Fruit fly (Drosophila melanogaster): ENCODE measurements around the gene dl.

Gene dl

DNA sequence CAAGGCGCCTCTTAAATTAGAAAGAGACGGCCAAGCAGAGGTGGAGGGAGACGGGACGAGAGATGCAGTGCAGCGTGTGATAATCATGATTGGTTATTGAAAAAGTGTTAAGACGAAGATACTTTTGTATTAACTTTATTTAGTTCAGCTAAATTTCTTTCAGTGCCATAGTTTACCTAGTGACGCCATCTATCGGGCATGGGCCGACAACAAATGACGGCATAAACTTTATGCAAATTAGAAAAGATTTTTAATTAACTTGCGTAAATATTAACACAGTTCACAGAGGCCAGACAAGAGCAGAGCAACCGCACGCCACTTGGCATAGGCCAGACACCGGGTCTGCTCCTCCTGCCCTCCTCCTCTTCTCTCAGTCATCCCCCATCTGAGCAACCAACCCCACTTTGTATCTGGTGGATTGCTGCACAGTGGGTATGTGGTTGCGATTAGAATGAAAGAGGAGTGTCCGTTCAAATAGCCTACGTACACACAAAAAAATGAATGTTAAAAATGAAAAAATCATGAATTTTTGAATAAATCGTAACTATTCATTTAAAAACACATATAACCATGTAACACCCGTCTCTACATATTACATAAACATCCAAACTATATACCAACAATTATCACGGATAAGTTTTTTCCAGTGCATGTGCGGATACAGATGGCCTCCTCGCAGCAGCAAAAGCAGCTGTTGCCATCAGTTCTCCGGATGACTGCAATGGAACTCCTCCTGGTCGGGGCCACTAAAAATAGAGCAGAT lies 15.9 kb upstream of the dl start (continued):
- peak; percentile 59 for TF ChIP-seq Vsx1 (GFP tag; optimal IDR thresholded peaks at IDR 0.05)
- no peak for TF ChIP-seq Dfd (GFP tag; optimal IDR thresholded peaks at IDR 0.05)
- TF ChIP-seq CG9215 (GFP tag; IDR thresholded peaks at IDR 0.05), result peak; percentile 48; the same call in 1 of the 2 replicates
- no peak for TF ChIP-seq CG10147 (GFP tag; optimal IDR thresholded peaks at IDR 0.05)
- TF ChIP-seq CG6683 (GFP tag; optimal IDR thresholded peaks at IDR 0.05), result peak; percentile 53
- peak; percentile 76; the same call in 2 of the 3 replicates for TF ChIP-seq Mrtf (GFP tag; IDR thresholded peaks at IDR 0.05)
- peak; percentile 88 for TF ChIP-seq CG18599 (GFP tag; optimal IDR thresholded peaks at IDR 0.05)
- no peak for TF ChIP-seq fd102C (GFP tag; optimal IDR thresholded peaks at IDR 0.05)
- TF ChIP-seq crol (GFP tag; IDR thresholded peaks at IDR 0.05), result peak; percentile 28; the same call in 1 of the 2 replicates
- peak; percentile 37 for TF ChIP-seq CG17186 (GFP tag; optimal IDR thresholded peaks at IDR 0.05)
- TF ChIP-seq slbo (GFP tag; IDR thresholded peaks at IDR 0.05), result no peak; the same call in 1 of the 2 replicates
- peak; percentile 73 for TF ChIP-seq CG1647 (GFP tag; optimal IDR thresholded peaks at IDR 0.05)
- TF ChIP-seq stwl (tag; optimal IDR thresholded peaks at IDR 0.05), result no peak
- no peak for TF ChIP-seq Nf-YB (GFP tag; optimal IDR thresholded peaks at IDR 0.05)
- TF ChIP-seq gt (GFP tag; IDR thresholded peaks at IDR 0.05), result 0 out of 2 replicates have a peak, but pooled peaks have one; percentile 17
- TF ChIP-seq CG10565 (GFP tag; optimal IDR thresholded peaks at IDR 0.05), result peak; percentile 7
- no peak for TF ChIP-seq Sin3A (optimal IDR thresholded peaks at IDR 0.05)
- no peak for TF ChIP-seq Kr (GFP tag; optimal IDR thresholded peaks at IDR 0.05)
- TF ChIP-seq CG7928 (GFP tag; optimal IDR thresholded peaks at IDR 0.05), result peak; percentile 25
- TF ChIP-seq chif (GFP tag; optimal IDR thresholded peaks at IDR 0.05), result peak; percentile 84
- peak; percentile 18; the same call in 1 of the 2 replicates for TF ChIP-seq al (GFP tag; IDR thresholded peaks at IDR 0.05)
- peak; percentile 82 for TF ChIP-seq org-1 (GFP tag; optimal IDR thresholded peaks at IDR 0.05)
- no peak for TF ChIP-seq usp (GFP tag; optimal IDR thresholded peaks at IDR 0.05)
- TF ChIP-seq wek (GFP tag; optimal IDR thresholded peaks at IDR 0.05), result peak; percentile 62
- no peak; the same call in 1 of the 2 replicates for TF ChIP-seq dan (GFP tag; IDR thresholded peaks at IDR 0.05)
- peak; percentile 64 for TF ChIP-seq CG5180 (GFP tag; optimal IDR thresholded peaks at IDR 0.05)
- TF ChIP-seq vfl (GFP tag; optimal IDR thresholded peaks at IDR 0.05), result no peak
- TF ChIP-seq Dip3 (GFP tag; optimal IDR thresholded peaks at IDR 0.05), result peak; percentile 43
- TF ChIP-seq HLH4C (GFP tag; IDR thresholded peaks at IDR 0.05; ENCODE audit: partially characterized antibody), result no peak
- peak; percentile 88 for TF ChIP-seq CG18262 (tag; optimal IDR thresholded peaks at IDR 0.05)
- TF ChIP-seq CG1529 (GFP tag; optimal IDR thresholded peaks at IDR 0.05), result peak; percentile 76
- 0 out of 3 replicates have a peak, but pooled peaks have one; percentile 43 for TF ChIP-seq jigr1 (GFP tag; IDR thresholded peaks at IDR 0.05)
- no peak for TF ChIP-seq ato (GFP tag; IDR thresholded peaks at IDR 0.05; ENCODE audit: partially characterized antibody)
- peak; percentile 83 for TF ChIP-seq CG17829 (tag; optimal IDR thresholded peaks at IDR 0.05)
- no peak for TF ChIP-seq cad (GFP tag; optimal IDR thresholded peaks at IDR 0.05)
- TF ChIP-seq CG3995 (GFP tag; optimal IDR thresholded peaks at IDR 0.05), result no peak
- peak; percentile 62 for TF ChIP-seq CG7271 (tag; optimal IDR thresholded peaks at IDR 0.05)
- TF ChIP-seq amos (GFP tag; IDR thresholded peaks at IDR 0.05; ENCODE audit: partially characterized antibody), result no peak
- peak; percentile 61 for TF ChIP-seq Spps (tag; optimal IDR thresholded peaks at IDR 0.05)
- TF ChIP-seq CG7372 (GFP tag; IDR thresholded peaks at IDR 0.05), result peak; percentile 67
- TF ChIP-seq CG2129 (GFP tag; IDR thresholded peaks at IDR 0.05; ENCODE audit: partially characterized antibody), result no peak
- TF ChIP-seq CG12236 (GFP tag; optimal IDR thresholded peaks at IDR 0.05), result peak; percentile 75
- no peak for TF ChIP-seq D (optimal IDR thresholded peaks at IDR 0.05)
- TF ChIP-seq D (GFP tag; optimal IDR thresholded peaks at IDR 0.05), result peak; percentile 89
- peak; percentile 45; the same call in 1 of the 2 replicates for TF ChIP-seq CG31224 (GFP tag; IDR thresholded peaks at IDR 0.05)
- no peak for TF ChIP-seq CG6765 (GFP tag; optimal IDR thresholded peaks at IDR 0.05)
- 0 out of 3 replicates have a peak, but pooled peaks have one; percentile 43 for TF ChIP-seq C15 (GFP tag; IDR thresholded peaks at IDR 0.05)
- TF ChIP-seq CG15269 (tag; optimal IDR thresholded peaks at IDR 0.05), result peak; percentile 81
- peak; percentile 65 for TF ChIP-seq CG12071 (GFP tag; optimal IDR thresholded peaks at IDR 0.05)
